Fruit fly (Drosophila melanogaster): Measurements from ENCODE around the gene Prosalpha6T.

DNA sequence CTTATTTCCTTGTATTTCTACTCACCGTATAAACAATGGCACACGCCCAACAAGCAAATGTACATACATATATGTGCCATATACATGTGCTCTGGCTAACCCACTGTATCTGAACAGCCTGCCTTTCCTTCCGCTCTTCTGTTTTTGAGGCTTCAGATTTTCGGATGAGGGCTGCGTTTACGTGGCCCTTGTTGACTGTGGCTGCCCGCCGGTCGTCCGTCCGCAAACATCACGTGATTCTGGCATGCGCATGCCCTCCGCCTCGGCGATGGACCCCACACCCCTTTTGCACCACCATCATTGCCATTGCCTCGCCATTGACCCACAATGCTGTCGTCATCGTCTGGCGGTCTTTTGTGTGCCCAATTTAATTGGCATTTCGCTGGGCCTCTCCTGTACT is 26.6 kb upstream of the Prosalpha6T start:
- TF ChIP-seq fd85E (GFP tag; optimal IDR thresholded peaks at IDR 0.05) (no peak), CG31627 (GFP tag; optimal IDR thresholded peaks at IDR 0.05) (no peak), CG11762 (GFP tag; optimal IDR thresholded peaks at IDR 0.05; ENCODE audit: insufficient read depth) (no peak), Sox15 (GFP tag; optimal IDR thresholded peaks at IDR 0.05) (no peak)

Measured in whole organism, prepupa.